Worm (Caenorhabditis elegans): ENCODE data around the gene K03A1.4.
A peak's percentile ranks its signal among the peaks of the same experiment; 100 is the strongest.

DNA sequence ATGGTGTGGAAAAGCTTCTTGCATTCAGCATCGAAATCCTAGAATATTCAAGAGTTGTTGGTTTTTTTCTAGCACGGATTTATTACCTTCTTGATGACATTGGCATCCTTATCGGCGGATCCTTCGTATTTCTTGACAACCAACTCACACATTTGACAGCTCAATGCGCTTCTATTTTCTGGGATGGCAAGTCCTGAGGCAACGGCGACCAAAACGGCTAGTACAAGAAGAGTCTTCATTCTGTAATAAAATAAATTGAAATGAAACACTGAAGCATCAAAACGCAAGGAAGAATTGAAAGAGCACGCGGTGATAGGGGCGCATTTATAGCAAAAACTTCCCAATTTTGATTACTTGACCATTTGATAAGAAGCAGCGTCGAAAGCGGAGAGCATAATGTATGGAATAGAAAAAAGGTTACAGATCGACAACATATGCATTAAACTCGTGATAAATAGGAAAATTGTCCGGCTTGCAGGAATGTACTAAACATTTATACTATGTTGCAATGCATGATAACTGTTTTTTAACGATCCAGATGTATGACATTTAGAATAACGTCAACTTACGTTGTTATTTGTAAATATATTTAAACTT, 21.7 kb upstream of the K03A1.4 start, which contains the start of gene spp-5:
- TF ChIP-seq nhr-25 (tag; optimal IDR thresholded peaks at IDR 0.05; ENCODE audit: borderline replicate concordance, insufficient read depth) = no peak
- TF ChIP-seq cey-2 (tag; optimal IDR thresholded peaks at IDR 0.05; ENCODE audit: borderline replicate concordance, insufficient read depth) = no peak
- TF ChIP-seq zag-1 (tag; optimal IDR thresholded peaks at IDR 0.05) = no peak
- no peak for TF ChIP-seq ceh-62 (tag; optimal IDR thresholded peaks at IDR 0.05)
- TF ChIP-seq nhr-102 (tag; optimal IDR thresholded peaks at IDR 0.05) = peak; percentile 39
- peak; percentile 19 for TF ChIP-seq mep-1 (tag; optimal IDR thresholded peaks at IDR 0.05)
- no peak for TF ChIP-seq lir-3 (tag; optimal IDR thresholded peaks at IDR 0.05)
- TF ChIP-seq pha-4 (GFP tag; IDR thresholded peaks at IDR 0.05) = no peak
- no peak for TF ChIP-seq pha-4 (tag; optimal IDR thresholded peaks at IDR 0.05)
